Worm (Caenorhabditis elegans) whole organism, young adult: ENCODE data around the gene pha-1.

Experiments used
- B0261.1 ChIP-seq: sonication (generic microtip); optimal IDR thresholded peaks from 2 replicates; lab custom pipeline; 2016; ENCODE audit warnings: mild to moderate bottlenecking, missing genetic modification characterization, moderate library complexity, missing compliant biosample characterization
- B0336.3 ChIP-seq: fragments of 200-800 bp; sonication (Bioruptor generic); IDR thresholded peaks from 2 replicates; pipeline ENCODE4 v1.3.6; 2022; ENCODE audit warnings: missing genetic modification characterization, missing compliant biosample characterization
- C17E4.6 ChIP-seq: fragments of 200-800 bp; sonication (Bioruptor generic); IDR thresholded peaks from 2 replicates; pipeline ENCODE4 v1.3.6; 2022; ENCODE audit warnings: missing genetic modification reagents, missing genetic modification characterization, missing compliant biosample characterization
- F23B12.7 ChIP-seq: sonication (generic microtip); optimal IDR thresholded peaks from 2 replicates; lab custom pipeline; 2017; ENCODE audit warnings: missing genetic modification characterization, mild to moderate bottlenecking, missing compliant biosample characterization, antibody characterized with exemption, moderate library complexity; ENCODE audit not compliant: insufficient read depth
- F37B4.10 ChIP-seq: fragments of 200-800 bp; sonication (Bioruptor generic); IDR thresholded peaks from 2 replicates; pipeline ENCODE4 v1.3.6; 2022; ENCODE audit warnings: missing genetic modification characterization, missing compliant biosample characterization
- F49E8.2 ChIP-seq: sonication (generic microtip); optimal IDR thresholded peaks from 3 replicates; lab custom pipeline; 2017; ENCODE audit warnings: missing genetic modification characterization, mild to moderate bottlenecking, missing compliant biosample characterization, antibody characterized with exemption, moderate library complexity; ENCODE audit not compliant: insufficient read depth
- K11D2.4 ChIP-seq: fragments of 200-800 bp; sonication (Bioruptor generic); IDR thresholded peaks from 2 replicates; pipeline ENCODE4 v1.3.6; 2022; ENCODE audit warnings: missing genetic modification reagents, missing genetic modification characterization, missing compliant biosample characterization
- Y53F4B.3 ChIP-seq: fragments of 200-800 bp; sonication (Bioruptor generic); IDR thresholded peaks from 2 replicates; pipeline ENCODE4 v1.3.6; 2022; ENCODE audit warnings: missing genetic modification reagents, missing genetic modification characterization, missing compliant biosample characterization
- Y56A3A.18 ChIP-seq: fragments of 200-800 bp; sonication (Bioruptor generic); IDR thresholded peaks from 2 replicates; pipeline ENCODE4 v1.3.6; 2022; ENCODE audit warnings: missing genetic modification reagents, missing genetic modification characterization, missing compliant biosample characterization
- Y79H2A.3 ChIP-seq: fragments of 200-800 bp; sonication (Bioruptor generic); conservative IDR thresholded peaks from 2 replicates; pipeline ENCODE4 v1.3.6; 2022; ENCODE audit warnings: missing genetic modification reagents, missing genetic modification characterization, missing compliant biosample characterization
- Y95B8A.8 ChIP-seq: fragments of 200-800 bp; sonication (Bioruptor generic); IDR thresholded peaks from 2 replicates; pipeline ENCODE4 v1.3.6; 2022; ENCODE audit warnings: missing genetic modification reagents, missing genetic modification characterization, missing compliant biosample characterization
- atf-7 ChIP-seq: sonication (generic microtip); optimal IDR thresholded peaks from 2 replicates; lab custom pipeline; 2017; ENCODE audit warnings: mild to moderate bottlenecking, missing genetic modification characterization, missing compliant biosample characterization
- bed-2 ChIP-seq: fragments of 200-800 bp; sonication (Bioruptor generic); IDR thresholded peaks from 2 replicates; pipeline ENCODE4 v1.3.6; 2022; ENCODE audit warnings: missing genetic modification reagents, missing genetic modification characterization, missing compliant biosample characterization
- cebp-1 ChIP-seq, 2 experiments: fragments of 200-800 bp in 1 of 2; sonication (Bioruptor generic) in 1 of 2; sonication (generic microtip) in 1 of 2; IDR thresholded peaks in 1 of 2; optimal IDR thresholded peaks in 1 of 2; 2 replicates each; pipeline versions ENCODE4 v1.3.6 to Lab custom; 2017 to 2022; ENCODE audit warnings: missing compliant biosample characterization in 2 of 2, missing genetic modification characterization in 2 of 2, mild to moderate bottlenecking in 1 of 2, missing genetic modification reagents in 1 of 2, moderate library complexity in 1 of 2
- cebp-2 ChIP-seq: fragments of 200-800 bp; sonication (Bioruptor generic); IDR thresholded peaks from 2 replicates; pipeline ENCODE4 v1.3.6; 2022; ENCODE audit warnings: missing genetic modification characterization, missing compliant biosample characterization
- ceh-27 ChIP-seq: fragments of 200-800 bp; sonication (Bioruptor generic); optimal IDR thresholded peaks from 2 replicates; lab custom pipeline; 2018; ENCODE audit warnings: mild to moderate bottlenecking, missing genetic modification characterization, moderate library complexity, missing compliant biosample characterization
- ceh-58 ChIP-seq: fragments of 200-800 bp; sonication (Bioruptor generic); IDR thresholded peaks from 2 replicates; pipeline ENCODE4 v1.3.6; 2022; ENCODE audit warnings: missing genetic modification characterization, missing compliant biosample characterization
- ceh-91 ChIP-seq: fragments of 200-800 bp; sonication (Bioruptor generic); IDR thresholded peaks from 2 replicates; pipeline ENCODE4 v1.3.6; 2022; ENCODE audit warnings: missing genetic modification reagents, missing genetic modification characterization, missing compliant biosample characterization
- dox-1 ChIP-seq: fragments of 200-800 bp; sonication (Bioruptor generic); IDR thresholded peaks from 2 replicates; pipeline ENCODE4 v1.3.6; 2022; ENCODE audit warnings: missing genetic modification reagents, missing genetic modification characterization, missing compliant biosample characterization
- dpl-1 ChIP-seq: fragments of 150-350 bp; optimal IDR thresholded peaks from 2 replicates; lab custom pipeline; 2014; ENCODE audit warnings: missing biosample characterization, missing genetic modification reagents, missing genetic modification characterization
- egl-18 ChIP-seq: fragments of 200-800 bp; sonication (Bioruptor generic); IDR thresholded peaks from 2 replicates; pipeline ENCODE4 v1.3.6; 2022; ENCODE audit warnings: missing genetic modification reagents, missing genetic modification characterization, missing compliant biosample characterization
- ekl-4 ChIP-seq: fragments of 200-800 bp; sonication (Bioruptor generic); IDR thresholded peaks from 2 replicates; pipeline ENCODE4 v1.3.6; 2022; ENCODE audit warnings: missing genetic modification reagents, missing genetic modification characterization, missing compliant biosample characterization
- ets-4 ChIP-seq: fragments of 200-800 bp; sonication (Bioruptor generic); optimal IDR thresholded peaks from 2 replicates; lab custom pipeline; 2018; ENCODE audit warnings: mild to moderate bottlenecking, missing genetic modification characterization, missing compliant biosample characterization
- him-1 ChIP-seq: sonication (generic microtip); optimal IDR thresholded peaks from 2 replicates; lab custom pipeline; 2016; ENCODE audit warnings: missing genotype, missing genetic modification reagents, missing genetic modification characterization, missing compliant biosample characterization
- hmg-1.2 ChIP-seq: fragments of 200-800 bp; sonication (Bioruptor generic); IDR thresholded peaks from 2 replicates; pipeline ENCODE4 v1.3.6; 2022; ENCODE audit warnings: missing genetic modification reagents, missing genetic modification characterization, missing compliant biosample characterization
- let-526 ChIP-seq: fragments of 200-800 bp; sonication (Bioruptor generic); IDR thresholded peaks from 2 replicates; pipeline ENCODE4 v1.3.6; 2022; ENCODE audit warnings: missing genetic modification reagents, missing genetic modification characterization, missing compliant biosample characterization
- let-607 ChIP-seq, 2 experiments: fragments of 200-800 bp in 1 of 2; sonication (Bioruptor generic) in 1 of 2; sonication (generic microtip) in 1 of 2; optimal IDR thresholded peaks; 2 replicates each; lab custom pipeline; 2016 to 2018; ENCODE audit warnings: mild to moderate bottlenecking in 2 of 2, missing compliant biosample characterization in 2 of 2, missing genetic modification characterization in 2 of 2, moderate library complexity in 2 of 2, missing genotype in 1 of 2
- lin-35 ChIP-seq, 3 experiments: fragments of 150-350 bp in 2 of 3; sonication (generic microtip) in 1 of 3; optimal IDR thresholded peaks; 2 replicates each; lab custom pipeline; 2014 to 2018; ENCODE audit warnings: missing biosample characterization in 3 of 3, missing genetic modification characterization in 3 of 3, missing genetic modification reagents in 3 of 3
- lin-40 ChIP-seq: sonication (generic microtip); optimal IDR thresholded peaks from 2 replicates; lab custom pipeline; 2016; ENCODE audit warnings: missing genetic modification characterization, mild to moderate bottlenecking, missing compliant biosample characterization, missing genotype, missing genetic modification reagents
- lin-54 ChIP-seq: fragments of 200-800 bp; sonication (Bioruptor generic); optimal IDR thresholded peaks from 2 replicates; lab custom pipeline; 2018; ENCODE audit warnings: mild to moderate bottlenecking, missing genetic modification characterization, missing compliant biosample characterization
- lir-1 ChIP-seq: fragments of 200-800 bp; sonication (Bioruptor generic); conservative IDR thresholded peaks from 2 replicates; pipeline ENCODE4 v1.3.6; 2022; ENCODE audit warnings: missing genetic modification reagents, missing genetic modification characterization, missing compliant biosample characterization
- madf-10 ChIP-seq: sonication (generic microtip); optimal IDR thresholded peaks from 2 replicates; lab custom pipeline; 2016; ENCODE audit warnings: mild to moderate bottlenecking, missing genetic modification characterization, missing compliant biosample characterization
- mcd-1 ChIP-seq: fragments of 200-800 bp; sonication (Bioruptor generic); IDR thresholded peaks from 2 replicates; pipeline ENCODE4 v1.3.6; 2022; ENCODE audit warnings: missing genetic modification reagents, missing genetic modification characterization, missing compliant biosample characterization
- mes-4 ChIP-seq: sonication (generic microtip); optimal IDR thresholded peaks from 2 replicates; lab custom pipeline; 2016; ENCODE audit warnings: missing genotype, missing genetic modification characterization, missing compliant biosample characterization
- mxl-1 ChIP-seq: sonication (generic microtip); optimal IDR thresholded peaks from 2 replicates; lab custom pipeline; 2016; ENCODE audit warnings: missing genetic modification characterization, missing compliant biosample characterization
- nfya-2 ChIP-seq: fragments of 200-800 bp; sonication (Bioruptor generic); IDR thresholded peaks from 2 replicates; pipeline ENCODE4 v1.3.6; 2022; ENCODE audit warnings: missing genetic modification reagents, missing genetic modification characterization, missing compliant biosample characterization
- nfyb-1 ChIP-seq: fragments of 200-800 bp; sonication (Bioruptor generic); IDR thresholded peaks from 2 replicates; pipeline ENCODE4 v1.3.6; 2022; ENCODE audit warnings: missing genetic modification reagents, missing genetic modification characterization, missing compliant biosample characterization
- nhr-179 ChIP-seq: sonication (generic microtip); optimal IDR thresholded peaks from 2 replicates; lab custom pipeline; 2016; ENCODE audit warnings: mild to moderate bottlenecking, missing genetic modification characterization, missing compliant biosample characterization
- pbrm-1 ChIP-seq: fragments of 200-800 bp; sonication (Bioruptor generic); IDR thresholded peaks from 2 replicates; pipeline ENCODE4 v1.3.6; 2022; ENCODE audit warnings: missing genetic modification reagents, missing genetic modification characterization, missing compliant biosample characterization
- rec-8 ChIP-seq, 2 experiments: sonication (generic microtip); optimal IDR thresholded peaks; 2 replicates each; lab custom pipeline; 2016; ENCODE audit warnings: mild to moderate bottlenecking in 2 of 2, missing genetic modification characterization in 2 of 2, missing genetic modification reagents in 2 of 2, missing genotype in 2 of 2, missing biosample characterization in 1 of 2, missing compliant biosample characterization in 1 of 2, moderate library complexity in 1 of 2
- repo-1 ChIP-seq: sonication (generic microtip); optimal IDR thresholded peaks from 2 replicates; lab custom pipeline; 2017; ENCODE audit warnings: mild to moderate bottlenecking, missing genetic modification characterization, missing compliant biosample characterization
- snpc-1.1 ChIP-seq: sonication (generic microtip); optimal IDR thresholded peaks from 2 replicates; lab custom pipeline; 2017; ENCODE audit warnings: missing genetic modification characterization, mild to moderate bottlenecking, missing compliant biosample characterization, antibody characterized with exemption, moderate library complexity, missing genotype, missing genetic modification reagents; ENCODE audit not compliant: insufficient read depth
- snpc-4 ChIP-seq, 5 experiments: fragments of 150-350 bp in 1 of 5; sonication (generic microtip) in 4 of 5; optimal IDR thresholded peaks; 2 replicates each; lab custom pipeline; 2014 to 2018; ENCODE audit warnings: missing genetic modification characterization in 5 of 5, missing biosample characterization in 3 of 5, antibody characterized with exemption in 2 of 5, mild to moderate bottlenecking in 2 of 5, missing compliant biosample characterization in 2 of 5, missing genotype in 2 of 5, moderate library complexity in 2 of 5, missing genetic modification reagents in 1 of 5
- tbp1 ChIP-seq: fragments of 200-800 bp; sonication (Bioruptor generic); optimal IDR thresholded peaks from 2 replicates; lab custom pipeline; 2018; ENCODE audit warnings: mild to moderate bottlenecking, missing genetic modification characterization, missing compliant biosample characterization
- xnd-1 ChIP-seq: sonication (generic microtip); optimal IDR thresholded peaks from 2 replicates; lab custom pipeline; 2016; ENCODE audit warnings: missing genotype, missing genetic modification reagents, missing genetic modification characterization, missing compliant biosample characterization
- ztf-18 ChIP-seq: sonication (generic microtip); optimal IDR thresholded peaks from 2 replicates; lab custom pipeline; 2016; ENCODE audit warnings: missing genotype, mild to moderate bottlenecking, missing genetic modification characterization, missing compliant biosample characterization

Gene pha-1

ce11 chrIII:11110756-11111155 is 20.8 kb upstream of the pha-1 start (continued):
- TF ChIP-seq lin-35 (GFP tag; optimal IDR thresholded peaks at IDR 0.05; lab: Kevin White, UChicago) (no peak), lin-40 (tag; lab: Kevin White, UChicago) (peak; percentile 70), hmg-1.2 (GFP tag; lab: Robert Waterston, UW) (peak; percentile 99), mcd-1 (GFP tag; lab: Robert Waterston, UW) (peak; percentile 91), atf-7 (no peak), bed-2 (GFP tag; lab: Robert Waterston, UW) (no peak), him-1 (tag; lab: Kevin White, UChicago) (no peak), ceh-27 (GFP tag; lab: Kevin White, UChicago) (peak; percentile 53), repo-1 (tag; lab: Kevin White, UChicago) (peak; percentile 36), nhr-179 (tag; lab: Kevin White, UChicago) (no peak), Y79H2A.3 (GFP tag; lab: Robert Waterston, UW) (no peak), C17E4.6 (0 out of 2 replicates have a peak, but pooled peaks have one; percentile 25), nfyb-1 (GFP tag; lab: Robert Waterston, UW) (0 out of 2 replicates have a peak, but pooled peaks have one; percentile 28), K11D2.4 (GFP tag; lab: Robert Waterston, UW) (peak; percentile 66), F37B4.10 (0 out of 2 replicates have a peak, but pooled peaks have one; percentile 56), nfya-2 (GFP tag; lab: Robert Waterston, UW) (no peak), ceh-58 (GFP tag; lab: Robert Waterston, UW) (no peak), mes-4 (tag; lab: Kevin White, UChicago) (no peak), tbp1 (GFP tag; lab: Kevin White, UChicago) (peak; percentile 54), rec-8 (tag; optimal IDR thresholded peaks at IDR 0.05; lab: Kevin White, UChicago) (peak in 1 of 2 experiments; percentile 1), Y53F4B.3 (GFP tag; lab: Robert Waterston, UW) (no peak), let-526 (peak; percentile 56; the same call in 1 of the 2 replicates), ceh-91 (GFP tag; lab: Robert Waterston, UW) (peak; percentile 44; the same call in 1 of the 2 replicates), ets-4 (no peak), lin-54 (peak; percentile 78), lir-1 (GFP tag; lab: Robert Waterston, UW) (no peak), ekl-4 (GFP tag; lab: Robert Waterston, UW) (peak; percentile 71), mxl-1 (tag; lab: Kevin White, UChicago) (no peak), cebp-1 (GFP tag; IDR thresholded peaks at IDR 0.05; lab: Robert Waterston, UW) (no peak), cebp-1 (tag; optimal IDR thresholded peaks at IDR 0.05; lab: Kevin White, UChicago) (peak; percentile 68), B0261.1 (tag; lab: Kevin White, UChicago) (no peak), F23B12.7 (tag; lab: Kevin White, UChicago) (peak; percentile 48), pbrm-1 (peak; percentile 65; the same call in 1 of the 2 replicates), F49E8.2 (peak; percentile 6), ztf-18 (tag; lab: Kevin White, UChicago) (peak; percentile 91), dox-1 (peak; percentile 83), Y56A3A.18 (no peak), xnd-1 (no peak), egl-18 (no peak), snpc-4 (GFP tag; optimal IDR thresholded peaks at IDR 0.05; lab: Kevin White, UChicago) (no peak), snpc-4 (tag; optimal IDR thresholded peaks at IDR 0.05; lab: Kevin White, UChicago) (peak; percentile 0 to 64 (median 44)), B0336.3 (GFP tag; lab: Robert Waterston, UW) (peak; percentile 69; the same call in 1 of the 2 replicates), Y95B8A.8 (no peak), dpl-1 (GFP tag; lab: Kevin White, UChicago) (no peak), cebp-2 (GFP tag; lab: Robert Waterston, UW) (no peak), snpc-1.1 (no peak), madf-10 (tag; lab: Kevin White, UChicago) (no peak), let-607 (tag; optimal IDR thresholded peaks at IDR 0.05; lab: Kevin White, UChicago) (peak in 1 of 2 experiments; percentile 22)
